Worm (Caenorhabditis elegans) whole organism, L4 larva: ENCODE results near the gene cut-5.

Source experiments
- lin-15B ChIP-seq: fragments of 150-350 bp; sonication (generic microtip); optimal IDR thresholded peaks from 3 replicates; lab custom pipeline; 2014; ENCODE audit warnings: missing biosample characterization, missing genetic modification characterization
- nhr-111 ChIP-seq: fragments of 200-800 bp; sonication (Bioruptor generic); optimal IDR thresholded peaks from 2 replicates; lab custom pipeline; 2018; ENCODE audit warnings: mild to moderate bottlenecking, missing genetic modification characterization, missing compliant biosample characterization
- nhr-25 ChIP-seq: sonication (generic microtip); optimal IDR thresholded peaks from 2 replicates; lab custom pipeline; 2017; ENCODE audit warnings: missing genetic modification characterization, mild to moderate bottlenecking, missing compliant biosample characterization, antibody characterized with exemption, moderate library complexity, borderline replicate concordance; ENCODE audit not compliant: insufficient read depth
- nhr-28 ChIP-seq: fragments of 150-350 bp; optimal IDR thresholded peaks from 2 replicates; lab custom pipeline; 2014; ENCODE audit warnings: missing biosample characterization, missing genetic modification characterization
- nhr-48 ChIP-seq: sonication (generic microtip); optimal IDR thresholded peaks from 2 replicates; lab custom pipeline; 2016; ENCODE audit warnings: mild to moderate bottlenecking, missing genetic modification characterization, missing compliant biosample characterization
- pha-4 ChIP-seq, 2 experiments: fragments of 150-350 bp in 1 of 2; fragments of 200-800 bp in 1 of 2; sonication (Bioruptor generic) in 1 of 2; IDR thresholded peaks in 1 of 2; optimal IDR thresholded peaks in 1 of 2; 2 replicates each; pipeline versions ENCODE4 v1.3.6 to Lab custom; 2014 to 2022; ENCODE audit warnings: missing genetic modification characterization in 2 of 2, missing genetic modification reagents in 2 of 2, missing biosample characterization in 1 of 2, missing compliant biosample characterization in 1 of 2
- snpc-1.2 ChIP-seq: fragments of 200-800 bp; sonication (Bioruptor generic); IDR thresholded peaks from 2 replicates; pipeline ENCODE4 v1.3.6; 2022; ENCODE audit warnings: missing genetic modification reagents, missing genetic modification characterization, missing compliant biosample characterization
- snpc-4 ChIP-seq: fragments of 150-350 bp; optimal IDR thresholded peaks from 2 replicates; lab custom pipeline; 2014; ENCODE audit warnings: missing biosample characterization, missing genetic modification characterization
- unc-39 ChIP-seq: sonication (generic microtip); optimal IDR thresholded peaks from 2 replicates; lab custom pipeline; 2017; ENCODE audit warnings: missing biosample characterization, missing genetic modification characterization
- zag-1 ChIP-seq: fragments of 150-350 bp; optimal IDR thresholded peaks from 2 replicates; lab custom pipeline; 2014; ENCODE audit warnings: missing biosample characterization, missing genetic modification characterization

- no peak for TF ChIP-seq nhr-28 (tag; lab: Kevin White, UChicago)
- TF ChIP-seq unc-39, result no peak
- TF ChIP-seq snpc-1.2 (GFP tag; lab: Robert Waterston, UW), result no peak
- no peak for TF ChIP-seq nhr-48
- TF ChIP-seq zag-1 (tag; lab: Kevin White, UChicago), result no peak
- TF ChIP-seq nhr-111 (GFP tag; lab: Kevin White, UChicago), result no peak
- no peak for TF ChIP-seq lin-15B (tag; lab: Kevin White, UChicago)
- no peak for TF ChIP-seq snpc-4 (tag; lab: Kevin White, UChicago)
- no peak for TF ChIP-seq pha-4 (GFP tag; IDR thresholded peaks at IDR 0.05; lab: Robert Waterston, UW)
- no peak for TF ChIP-seq pha-4 (tag; optimal IDR thresholded peaks at IDR 0.05; lab: Kevin White, UChicago)
- no peak for TF ChIP-seq nhr-25 (tag; lab: Kevin White, UChicago)
Observed at ce11 chrX:10386001-10386400, 48.0 kb upstream of the cut-5 start.
